Fruit fly (Drosophila melanogaster) whole organism, embryonic: ENCODE data around the gene spz5.

Source experiments
- CG10267 ChIP-seq: fragments of 200-800 bp; sonication (Bioruptor generic); optimal IDR thresholded peaks from 2 replicates; lab custom pipeline; 2018; ENCODE audit warnings: missing biosample characterization, mild to moderate bottlenecking, missing genetic modification characterization, moderate library complexity
- CG11398 ChIP-seq: fragments of 200-800 bp; sonication (Bioruptor generic); optimal IDR thresholded peaks from 2 replicates; lab custom pipeline; 2016; ENCODE audit warnings: missing biosample characterization, missing genetic modification characterization
- CG1233 ChIP-seq: fragments of 200-800 bp; sonication (Bioruptor generic); optimal IDR thresholded peaks from 4 replicates; lab custom pipeline; 2018; ENCODE audit warnings: missing biosample characterization, mild to moderate bottlenecking, missing genetic modification characterization
- CG13296 ChIP-seq: fragments of 200-800 bp; sonication (Bioruptor generic); optimal IDR thresholded peaks from 3 replicates; lab custom pipeline; 2018; ENCODE audit warnings: missing biosample characterization, mild to moderate bottlenecking, missing genetic modification characterization
- CG13424 ChIP-seq: fragments of 200-800 bp; sonication (Bioruptor generic); optimal IDR thresholded peaks from 2 replicates; lab custom pipeline; 2019; ENCODE audit warnings: missing biosample characterization, mild to moderate bottlenecking, missing genetic modification characterization, moderate library complexity
- CG15269 ChIP-seq: fragments of 200-800 bp; sonication (Bioruptor generic); optimal IDR thresholded peaks from 2 replicates; lab custom pipeline; 2018; ENCODE audit warnings: missing biosample characterization, mild to moderate bottlenecking, missing genetic modification characterization, moderate library complexity
- CG1529 ChIP-seq: fragments of 200-800 bp; sonication (Bioruptor generic); optimal IDR thresholded peaks from 3 replicates; lab custom pipeline; 2018; ENCODE audit warnings: missing biosample characterization, missing genetic modification characterization
- CG1647 ChIP-seq: fragments of 200-800 bp; sonication (Bioruptor generic); optimal IDR thresholded peaks from 3 replicates; lab custom pipeline; 2016; ENCODE audit warnings: missing biosample characterization, missing genetic modification characterization
- CG1832 ChIP-seq: fragments of 200-800 bp; sonication (Bioruptor generic); optimal IDR thresholded peaks from 2 replicates; lab custom pipeline; 2017; ENCODE audit warnings: missing biosample characterization, mild to moderate bottlenecking, missing genetic modification characterization, inconsistent platforms
- CG18599 ChIP-seq: fragments of 200-800 bp; sonication (Bioruptor generic); optimal IDR thresholded peaks from 3 replicates; lab custom pipeline; 2017; ENCODE audit warnings: missing biosample characterization, missing genetic modification characterization, mild to moderate bottlenecking, moderate library complexity, missing genetic modification reagents
- CG2712 ChIP-seq: fragments of 200-800 bp; optimal IDR thresholded peaks from 3 replicates; lab custom pipeline; 2019; ENCODE audit warnings: missing biosample characterization, mild to moderate bottlenecking, missing genetic modification characterization, moderate library complexity
- CG31365 ChIP-seq: fragments of 200-800 bp; sonication (Bioruptor generic); optimal IDR thresholded peaks from 2 replicates; lab custom pipeline; 2018; ENCODE audit warnings: missing biosample characterization, mild to moderate bottlenecking, missing genetic modification characterization
- CG32532 ChIP-seq: fragments of 200-800 bp; sonication (Bioruptor generic); IDR thresholded peaks from 2 replicates; pipeline ENCODE4 v1.3.6; 2022; ENCODE audit warnings: missing biosample characterization, missing genetic modification characterization
- CG33557 ChIP-seq: fragments of 200-800 bp; sonication (Bioruptor generic); optimal IDR thresholded peaks from 2 replicates; lab custom pipeline; 2019; ENCODE audit warnings: missing biosample characterization, mild to moderate bottlenecking, missing genetic modification characterization, moderate library complexity
- CG4404 ChIP-seq: fragments of 200-800 bp; sonication (Bioruptor generic); IDR thresholded peaks from 2 replicates; pipeline ENCODE4 v1.3.6; 2022; ENCODE audit warnings: missing biosample characterization, missing genetic modification characterization
- CG4424 ChIP-seq: fragments of 200-800 bp; sonication (Bioruptor generic); optimal IDR thresholded peaks from 3 replicates; lab custom pipeline; 2016; ENCODE audit warnings: missing biosample characterization, missing genetic modification characterization
- CG6854 ChIP-seq: fragments of 200-800 bp; sonication (Bioruptor generic); optimal IDR thresholded peaks from 3 replicates; lab custom pipeline; 2017; ENCODE audit warnings: missing biosample characterization, mild to moderate bottlenecking, missing genetic modification characterization
- CG7963 ChIP-seq: fragments of 200-800 bp; sonication (Bioruptor generic); IDR thresholded peaks from 3 replicates; pipeline ENCODE4 v1.3.6; 2022; ENCODE audit warnings: missing biosample characterization, missing genetic modification characterization; ENCODE audit not compliant: partially characterized antibody
- CG9215 ChIP-seq: fragments of 200-800 bp; sonication (Bioruptor generic); IDR thresholded peaks from 2 replicates; pipeline ENCODE4 v1.3.6; 2022; ENCODE audit warnings: missing biosample characterization, missing genetic modification characterization
- CG9437 ChIP-seq: fragments of 200-800 bp; sonication (Bioruptor generic); optimal IDR thresholded peaks from 2 replicates; lab custom pipeline; 2018; ENCODE audit warnings: missing biosample characterization, mild to moderate bottlenecking, missing genetic modification characterization
- CG9609 ChIP-seq: fragments of 200-800 bp; sonication (Bioruptor generic); optimal IDR thresholded peaks from 3 replicates; lab custom pipeline; 2016; ENCODE audit warnings: missing biosample characterization, missing genetic modification characterization
- CG9876 ChIP-seq: fragments of 200-800 bp; sonication (Bioruptor generic); optimal IDR thresholded peaks from 2 replicates; lab custom pipeline; 2016; ENCODE audit warnings: missing biosample characterization, missing genetic modification characterization
- E2f2 ChIP-seq: fragments of 200-800 bp; sonication (Bioruptor generic); IDR thresholded peaks from 2 replicates; pipeline ENCODE4 v1.3.6; 2022; ENCODE audit warnings: missing biosample characterization, missing genetic modification characterization
- Hey ChIP-seq: fragments of 200-800 bp; sonication (Bioruptor generic); optimal IDR thresholded peaks from 3 replicates; lab custom pipeline; 2018; ENCODE audit warnings: missing biosample characterization, mild to moderate bottlenecking, missing genetic modification characterization
- Lim3 ChIP-seq: fragments of 200-800 bp; sonication (Bioruptor generic); IDR thresholded peaks from 2 replicates; pipeline ENCODE4 v1.3.6; 2022; ENCODE audit warnings: missing biosample characterization, missing genetic modification characterization
- Nf-YC ChIP-seq: fragments of 200-800 bp; optimal IDR thresholded peaks from 3 replicates; lab custom pipeline; 2019; ENCODE audit warnings: missing biosample characterization, mild to moderate bottlenecking, missing genetic modification characterization, moderate library complexity
- Oaz ChIP-seq: fragments of 200-800 bp; sonication (Bioruptor generic); IDR thresholded peaks from 2 replicates; pipeline ENCODE4 v1.3.6; 2022; ENCODE audit warnings: missing biosample characterization, missing genetic modification characterization
- Ptx1 ChIP-seq: fragments of 200-800 bp; sonication (Bioruptor generic); IDR thresholded peaks from 2 replicates; pipeline ENCODE4 v1.3.6; 2022; ENCODE audit warnings: missing biosample characterization, missing genetic modification characterization
- Rx ChIP-seq: fragments of 200-800 bp; sonication (Bioruptor generic); IDR thresholded peaks from 2 replicates; pipeline ENCODE4 v1.3.6; 2022; ENCODE audit warnings: missing biosample characterization, missing genetic modification characterization
- Scr ChIP-seq: fragments of 200-800 bp; sonication (Bioruptor generic); IDR thresholded peaks from 2 replicates; pipeline ENCODE4 v1.3.6; 2022; ENCODE audit warnings: missing biosample characterization, missing genetic modification characterization; ENCODE audit not compliant: partially characterized antibody
- Sry-δ ChIP-seq: fragments of 200-800 bp; sonication (Bioruptor generic); optimal IDR thresholded peaks from 2 replicates; lab custom pipeline; 2016; ENCODE audit warnings: missing biosample characterization, missing genetic modification characterization
- YL-1 ChIP-seq: fragments of 200-800 bp; sonication (Bioruptor generic); optimal IDR thresholded peaks from 3 replicates; lab custom pipeline; 2017; ENCODE audit warnings: missing biosample characterization, mild to moderate bottlenecking, missing genetic modification characterization
- amos ChIP-seq: fragments of 200-800 bp; sonication (Bioruptor generic); IDR thresholded peaks from 2 replicates; pipeline ENCODE4 v1.3.6; 2022; ENCODE audit warnings: missing biosample characterization, missing genetic modification characterization; ENCODE audit not compliant: partially characterized antibody
- crp ChIP-seq, 2 experiments: fragments of 200-800 bp; sonication (Bioruptor generic); optimal IDR thresholded peaks; 2 replicates in 1 of 2; 3 replicates in 1 of 2; lab custom pipeline; 2017; ENCODE audit warnings: missing biosample characterization in 2 of 2, missing genetic modification characterization in 2 of 2, mild to moderate bottlenecking in 1 of 2, moderate library complexity in 1 of 2
- dan ChIP-seq: fragments of 200-800 bp; sonication (Bioruptor generic); IDR thresholded peaks from 2 replicates; pipeline ENCODE4 v1.3.6; 2022; ENCODE audit warnings: missing biosample characterization, missing genetic modification characterization
- fd3F ChIP-seq: fragments of 200-800 bp; sonication (Bioruptor generic); optimal IDR thresholded peaks from 2 replicates; lab custom pipeline; 2018; ENCODE audit warnings: missing biosample characterization, mild to moderate bottlenecking, missing genetic modification characterization, moderate library complexity
- fd96Cb ChIP-seq: fragments of 200-800 bp; sonication (Bioruptor generic); optimal IDR thresholded peaks from 2 replicates; lab custom pipeline; 2018; ENCODE audit warnings: missing biosample characterization, mild to moderate bottlenecking, missing genetic modification characterization, moderate library complexity
- her ChIP-seq: fragments of 200-800 bp; sonication (Bioruptor generic); optimal IDR thresholded peaks from 2 replicates; lab custom pipeline; 2016; ENCODE audit warnings: missing biosample characterization, missing genetic modification characterization
- klu ChIP-seq: fragments of 200-800 bp; sonication (Bioruptor generic); IDR thresholded peaks from 2 replicates; pipeline ENCODE4 v1.3.6; 2022; ENCODE audit warnings: missing biosample characterization, missing genetic modification characterization
- lbe ChIP-seq: fragments of 200-800 bp; sonication (Bioruptor generic); optimal IDR thresholded peaks from 2 replicates; lab custom pipeline; 2016; ENCODE audit warnings: missing biosample characterization, mild to moderate bottlenecking, missing genetic modification characterization
- nom ChIP-seq: fragments of 200-800 bp; sonication (Bioruptor generic); optimal IDR thresholded peaks from 2 replicates; lab custom pipeline; 2017; ENCODE audit warnings: missing biosample characterization, missing genetic modification characterization, mild to moderate bottlenecking, moderate library complexity, missing genetic modification reagents
- onecut ChIP-seq: fragments of 200-800 bp; sonication (Bioruptor generic); IDR thresholded peaks from 2 replicates; pipeline ENCODE4 v1.3.6; 2022; ENCODE audit warnings: missing biosample characterization, missing genetic modification characterization
- pfk ChIP-seq: fragments of 200-800 bp; sonication (Bioruptor generic); optimal IDR thresholded peaks from 2 replicates; lab custom pipeline; 2018; ENCODE audit warnings: missing biosample characterization, mild to moderate bottlenecking, missing genetic modification characterization, moderate library complexity
- phol ChIP-seq: fragments of 200-800 bp; sonication (Bioruptor generic); optimal IDR thresholded peaks from 3 replicates; lab custom pipeline; 2018; ENCODE audit warnings: missing biosample characterization, mild to moderate bottlenecking, missing genetic modification characterization, moderate library complexity
- pita ChIP-seq: fragments of 200-800 bp; sonication (Bioruptor generic); optimal IDR thresholded peaks from 2 replicates; lab custom pipeline; 2017; ENCODE audit warnings: missing biosample characterization, mild to moderate bottlenecking, missing genetic modification characterization
- prd ChIP-seq, 3 experiments: fragments of >200 bp in 2 of 3; fragments of 200-800 bp in 1 of 3; sonication (Bioruptor generic) in 1 of 3; optimal IDR thresholded peaks in 2 of 3; IDR thresholded peaks in 1 of 3; 2 replicates in 2 of 3; 3 replicates in 1 of 3; pipeline versions ENCODE4 v1.3.6 to Lab custom; 2017 to 2022; ENCODE audit warnings: missing biosample characterization in 1 of 3, missing genetic modification characterization in 1 of 3
- row ChIP-seq: fragments of 200-800 bp; sonication (Bioruptor generic); IDR thresholded peaks from 3 replicates; pipeline ENCODE4 v1.3.6; 2022; ENCODE audit warnings: missing biosample characterization, missing genetic modification characterization
- sug ChIP-seq: fragments of 200-800 bp; optimal IDR thresholded peaks from 2 replicates; lab custom pipeline; 2019; ENCODE audit warnings: missing biosample characterization, mild to moderate bottlenecking, missing genetic modification characterization, moderate library complexity
- vfl ChIP-seq: fragments of 200-800 bp; sonication (Bioruptor generic); optimal IDR thresholded peaks from 2 replicates; lab custom pipeline; 2016; ENCODE audit warnings: missing biosample characterization, missing genetic modification characterization
- zen ChIP-seq: fragments of 200-800 bp; sonication (Bioruptor generic); optimal IDR thresholded peaks from 3 replicates; lab custom pipeline; 2018; ENCODE audit warnings: missing biosample characterization, mild to moderate bottlenecking, missing genetic modification characterization, moderate library complexity
- zen2 ChIP-seq: fragments of 200-800 bp; sonication (Bioruptor generic); IDR thresholded peaks from 3 replicates; pipeline ENCODE4 v1.3.6; 2022; ENCODE audit warnings: missing biosample characterization, missing genetic modification characterization; ENCODE audit not compliant: partially characterized antibody

spz5 gene

dm6 chr3L:2847257-2847656 lies 44.7 kb downstream of the spz5 start (continued):
- TF ChIP-seq CG4404 (GFP tag; lab: Robert Waterston, UW) (no peak), Sry-δ (GFP tag; lab: Kevin White, UChicago) (no peak), zen2 (no peak), Oaz (GFP tag; lab: Robert Waterston, UW) (no peak), CG18599 (GFP tag; lab: Kevin White, UChicago) (peak; percentile 47), CG13424 (tag; lab: Kevin White, UChicago) (no peak), Scr (no peak), Hey (tag; lab: Kevin White, UChicago) (no peak), lbe (GFP tag; lab: Kevin White, UChicago) (peak; percentile 87), CG7963 (no peak), CG9437 (no peak), Rx (GFP tag; lab: Robert Waterston, UW) (no peak), CG13296 (GFP tag; lab: Kevin White, UChicago) (no peak), CG31365 (tag; lab: Kevin White, UChicago) (no peak), CG33557 (GFP tag; lab: Kevin White, UChicago) (no peak), CG9609 (GFP tag; lab: Kevin White, UChicago) (no peak), CG2712 (tag; lab: Kevin White, UChicago) (no peak), E2f2 (GFP tag; lab: Robert Waterston, UW) (no peak), CG4424 (GFP tag; lab: Kevin White, UChicago) (no peak), fd96Cb (tag; lab: Kevin White, UChicago) (no peak), nom (peak; percentile 80), CG11398 (GFP tag; lab: Kevin White, UChicago) (no peak), CG9215 (no peak), amos (GFP tag; lab: Robert Waterston, UW) (no peak), CG9876 (no peak), YL-1 (GFP tag; lab: Kevin White, UChicago) (no peak), CG1832 (no peak), Ptx1 (GFP tag; lab: Robert Waterston, UW) (0 out of 2 replicates have a peak, but pooled peaks have one; percentile 17), CG10267 (tag; lab: Kevin White, UChicago) (no peak), sug (tag; lab: Kevin White, UChicago) (no peak), CG15269 (peak; percentile 7), CG1647 (GFP tag; lab: Kevin White, UChicago) (no peak), her (no peak), Lim3 (GFP tag; lab: Robert Waterston, UW) (no peak), phol (tag; lab: Kevin White, UChicago) (peak; percentile 16), prd (optimal IDR thresholded peaks at IDR 0.05; lab: Kevin White, UChicago) (no peak), prd (GFP tag; IDR thresholded peaks at IDR 0.05; lab: Robert Waterston, UW) (no peak), Nf-YC (no peak), fd3F (GFP tag; lab: Kevin White, UChicago) (no peak), CG1233 (no peak), row (0 out of 3 replicates have a peak, but pooled peaks have one; percentile 27), pfk (GFP tag; lab: Kevin White, UChicago) (no peak), zen (tag; lab: Kevin White, UChicago) (no peak), dan (no peak), vfl (no peak), onecut (GFP tag; lab: Robert Waterston, UW) (no peak), CG6854 (no peak), pita (GFP tag; lab: Kevin White, UChicago) (no peak), crp (GFP tag; optimal IDR thresholded peaks at IDR 0.05; lab: Kevin White, UChicago) (no peak), CG32532 (no peak), klu (GFP tag; lab: Robert Waterston, UW) (no peak), CG1529 (no peak)
